Fruit fly (Drosophila melanogaster): Measurements from ENCODE around the gene CG7384.

DNA sequence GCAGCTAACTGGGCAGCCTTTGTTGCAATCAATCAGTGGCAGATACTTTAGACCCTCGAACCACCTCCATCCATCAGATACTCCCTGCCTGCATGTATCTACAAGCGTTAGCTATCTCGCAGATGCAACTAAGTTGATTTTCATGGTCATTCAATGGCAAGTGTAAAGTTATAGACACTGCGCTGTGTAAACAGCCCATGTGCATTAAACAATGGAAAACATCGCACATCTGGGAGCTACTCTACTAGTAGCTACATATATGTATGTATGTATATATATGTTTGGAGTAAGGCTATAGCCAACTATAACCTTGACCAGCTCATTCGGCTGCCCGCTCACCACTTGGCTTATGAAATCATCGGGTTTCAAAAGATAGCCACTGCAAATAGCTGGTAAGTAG lies 40.0 kb downstream of the CG7384 start:
- TF ChIP-seq Myc (optimal IDR thresholded peaks at IDR 0.05) (no peak), psq (optimal IDR thresholded peaks at IDR 0.05) (no peak), h (optimal IDR thresholded peaks at IDR 0.05) (no peak)

Measured in Kc167 (cell line).